Fruit fly (Drosophila melanogaster) whole organism, embryonic: ENCODE measurements around the gene CG13605.

ENCODE experiments used
- CG16779 ChIP-seq: fragments of 200-800 bp; sonication (Bioruptor generic); IDR thresholded peaks from 2 replicates; pipeline ENCODE4 v1.3.6; 2022; ENCODE audit warnings: missing biosample characterization, missing genetic modification characterization
- CG17829 ChIP-seq: fragments of 200-800 bp; optimal IDR thresholded peaks from 2 replicates; lab custom pipeline; 2019; ENCODE audit warnings: missing biosample characterization, mild to moderate bottlenecking, missing genetic modification characterization, moderate library complexity
- CG17912 ChIP-seq: fragments of 200-800 bp; sonication (Bioruptor generic); optimal IDR thresholded peaks from 2 replicates; lab custom pipeline; 2018; ENCODE audit warnings: missing biosample characterization, mild to moderate bottlenecking, missing genetic modification characterization
- CG3847 ChIP-seq: fragments of 200-800 bp; sonication (Bioruptor generic); IDR thresholded peaks from 2 replicates; pipeline ENCODE4 v1.3.6; 2022; ENCODE audit warnings: missing biosample characterization, missing genetic modification characterization
- NfI ChIP-seq: fragments of 200-800 bp; sonication (Bioruptor generic); optimal IDR thresholded peaks from 3 replicates; lab custom pipeline; 2018; ENCODE audit warnings: missing biosample characterization, mild to moderate bottlenecking, missing genetic modification characterization, moderate library complexity
- Opbp ChIP-seq: fragments of 200-800 bp; sonication (Bioruptor generic); IDR thresholded peaks from 3 replicates; pipeline ENCODE4 v1.3.6; 2022; ENCODE audit warnings: missing biosample characterization, missing genetic modification characterization; ENCODE audit not compliant: partially characterized antibody
- Vsx1 ChIP-seq: fragments of 200-800 bp; sonication (Bioruptor generic); optimal IDR thresholded peaks from 2 replicates; lab custom pipeline; 2017; ENCODE audit warnings: missing biosample characterization, mild to moderate bottlenecking, missing genetic modification characterization, missing genetic modification reagents
- ewg ChIP-seq: fragments of 200-800 bp; sonication (Bioruptor generic); optimal IDR thresholded peaks from 3 replicates; lab custom pipeline; 2017; ENCODE audit warnings: mild to moderate bottlenecking, missing biosample characterization, missing genetic modification reagents, missing genetic modification characterization
- fru ChIP-seq: fragments of >200 bp; optimal IDR thresholded peaks from 2 replicates; lab custom pipeline; 2017
- wek ChIP-seq: fragments of 200-800 bp; sonication (Bioruptor generic); optimal IDR thresholded peaks from 3 replicates; lab custom pipeline; 2018; ENCODE audit warnings: missing biosample characterization, mild to moderate bottlenecking, missing genetic modification characterization, moderate library complexity

DNA sequence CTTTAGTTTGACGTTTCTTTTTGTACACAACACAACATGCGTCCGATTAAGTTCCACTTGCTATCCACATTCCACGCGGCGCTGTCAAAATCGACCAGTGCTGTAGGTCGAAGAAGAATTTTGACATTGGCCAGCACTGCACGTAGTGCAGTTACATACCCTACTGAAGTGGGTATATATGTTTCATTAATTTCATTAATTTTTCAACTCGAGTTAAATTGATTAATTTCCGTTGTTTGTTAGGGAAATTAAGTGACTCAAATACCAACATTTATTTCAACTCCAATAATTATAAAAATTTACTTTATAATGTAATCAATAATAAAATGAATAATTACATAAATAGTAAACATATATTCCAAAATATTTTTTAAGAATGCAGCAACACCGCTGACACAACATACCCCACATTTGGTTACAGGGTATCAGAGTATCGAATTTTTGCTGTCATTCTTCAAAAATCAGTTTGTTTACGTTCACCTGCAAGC, 3.2 kb downstream of the CG13605 start, which contains the start of the genes eIF4EHP and CG18428:
- no peak for TF ChIP-seq Opbp (GFP tag; lab: Robert Waterston, UW)
- TF ChIP-seq ewg, result peak; percentile 96
- TF ChIP-seq CG3847 (GFP tag; lab: Robert Waterston, UW), result no peak
- peak; percentile 96 for TF ChIP-seq CG17912 (GFP tag; lab: Kevin White, UChicago)
- TF ChIP-seq Vsx1 (GFP tag; lab: Kevin White, UChicago), result peak; percentile 94
- peak; percentile 100 for TF ChIP-seq CG17829
- TF ChIP-seq wek, result peak; percentile 80
- no peak for TF ChIP-seq CG16779 (GFP tag; lab: Robert Waterston, UW)
- TF ChIP-seq fru (lab: Kevin White, UChicago), result no peak
- peak; percentile 99 for TF ChIP-seq NfI (GFP tag; lab: Kevin White, UChicago)
